Fruit fly (Drosophila melanogaster) whole organism, embryonic: ENCODE data around the gene CG1161.

ENCODE experiments used
- Ada2b ChIP-seq: fragments of 200-800 bp; sonication (Bioruptor generic); IDR thresholded peaks from 2 replicates; pipeline ENCODE4 v1.3.6; 2022; ENCODE audit warnings: missing biosample characterization, missing genetic modification characterization
- CG11723 ChIP-seq: fragments of 200-800 bp; sonication (Bioruptor generic); optimal IDR thresholded peaks from 2 replicates; lab custom pipeline; 2017; ENCODE audit warnings: missing biosample characterization, mild to moderate bottlenecking, missing genetic modification characterization
- CG1233 ChIP-seq: fragments of 200-800 bp; sonication (Bioruptor generic); optimal IDR thresholded peaks from 4 replicates; lab custom pipeline; 2018; ENCODE audit warnings: missing biosample characterization, mild to moderate bottlenecking, missing genetic modification characterization
- CG7987 ChIP-seq: fragments of 200-800 bp; sonication (Bioruptor generic); optimal IDR thresholded peaks from 2 replicates; lab custom pipeline; 2018; ENCODE audit warnings: missing biosample characterization, mild to moderate bottlenecking, missing genetic modification characterization, moderate library complexity
- Fer1 ChIP-seq: fragments of 200-800 bp; sonication (Bioruptor generic); optimal IDR thresholded peaks from 2 replicates; lab custom pipeline; 2017; ENCODE audit warnings: missing biosample characterization, mild to moderate bottlenecking, missing genetic modification characterization
- Hand ChIP-seq: fragments of 200-800 bp; sonication (Bioruptor generic); optimal IDR thresholded peaks from 2 replicates; lab custom pipeline; 2017; ENCODE audit warnings: mild to moderate bottlenecking, missing biosample characterization, missing genetic modification reagents, missing genetic modification characterization
- ems ChIP-seq: fragments of 200-800 bp; sonication (Bioruptor generic); optimal IDR thresholded peaks from 3 replicates; lab custom pipeline; 2016; ENCODE audit warnings: missing biosample characterization, missing genetic modification characterization
- wdn ChIP-seq: fragments of 200-800 bp; sonication (Bioruptor generic); IDR thresholded peaks from 2 replicates; pipeline ENCODE4 v1.3.6; 2022; ENCODE audit warnings: missing biosample characterization, missing genetic modification characterization

DNA sequence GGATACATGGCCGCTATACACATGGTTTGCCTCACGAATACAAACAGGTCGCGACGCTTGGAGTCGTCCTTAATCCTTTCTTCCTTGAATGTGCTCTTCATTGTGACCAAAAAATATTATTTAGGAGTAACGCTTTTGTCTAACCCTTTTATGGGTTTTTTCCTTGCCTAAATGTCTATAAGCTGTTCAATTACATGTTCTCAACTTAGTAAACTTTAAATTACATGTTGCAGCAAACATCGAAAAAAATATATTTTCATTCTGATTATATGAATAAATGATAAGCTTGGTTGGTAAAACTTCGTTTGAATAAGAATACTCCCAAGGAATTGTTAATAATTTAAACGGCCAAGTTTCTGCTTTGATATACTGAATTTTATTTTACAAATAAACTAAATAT, 44.2 kb downstream of the CG1161 start, which contains the start of gene Or83a:
- TF ChIP-seq wdn = no peak
- no peak for TF ChIP-seq CG11723 (GFP tag; lab: Kevin White, UChicago)
- no peak for TF ChIP-seq CG1233 (GFP tag; lab: Kevin White, UChicago)
- TF ChIP-seq Fer1 = no peak
- no peak for TF ChIP-seq Hand (GFP tag; lab: Kevin White, UChicago)
- no peak for TF ChIP-seq Ada2b
- no peak for TF ChIP-seq CG7987 (GFP tag; lab: Kevin White, UChicago)
- TF ChIP-seq ems (GFP tag; lab: Kevin White, UChicago) = no peak
